Worm (Caenorhabditis elegans) whole organism, L2 larva: Measurements from ENCODE around the gene clec-251.

Source experiments
- R02D3.7 ChIP-seq: fragments of 150-350 bp; optimal IDR thresholded peaks from 2 replicates; lab custom pipeline; 2014; ENCODE audit warnings: missing biosample characterization, missing genetic modification characterization
- Y55F3AM.14 ChIP-seq: fragments of 200-800 bp; sonication (Bioruptor generic); optimal IDR thresholded peaks from 2 replicates; lab custom pipeline; 2018; ENCODE audit warnings: mild to moderate bottlenecking, missing genetic modification characterization, missing compliant biosample characterization
- ZK546.5 ChIP-seq: sonication (generic microtip); optimal IDR thresholded peaks from 2 replicates; lab custom pipeline; 2017; ENCODE audit warnings: missing biosample characterization, missing genetic modification characterization
- alr-1 ChIP-seq: fragments of 150-350 bp; optimal IDR thresholded peaks from 2 replicates; lab custom pipeline; 2014; ENCODE audit warnings: missing biosample characterization, missing genetic modification characterization
- ama-1 ChIP-seq: fragments of 150-350 bp; optimal IDR thresholded peaks from 2 replicates; lab custom pipeline; 2018; ENCODE audit warnings: inconsistent platforms
- crh-2 ChIP-seq: sonication (generic microtip); optimal IDR thresholded peaks from 2 replicates; lab custom pipeline; 2017; ENCODE audit warnings: missing biosample characterization, missing genetic modification characterization
- elt-1 ChIP-seq: fragments of 150-350 bp; optimal IDR thresholded peaks from 2 replicates; lab custom pipeline; 2014; ENCODE audit warnings: missing biosample characterization, missing genetic modification characterization
- fos-1 ChIP-seq: fragments of 150-350 bp; optimal IDR thresholded peaks from 2 replicates; lab custom pipeline; 2014; ENCODE audit warnings: missing biosample characterization, missing genetic modification characterization
- lin-11 ChIP-seq: fragments of 150-350 bp; sonication (generic microtip); optimal IDR thresholded peaks from 2 replicates; lab custom pipeline; 2014; ENCODE audit warnings: missing biosample characterization, missing genetic modification characterization, inconsistent platforms, mixed read lengths
- lsy-2 ChIP-seq, 2 experiments: fragments of 150-350 bp in 1 of 2; sonication (generic microtip) in 1 of 2; optimal IDR thresholded peaks; 2 replicates each; lab custom pipeline; 2014 to 2017; ENCODE audit warnings: missing biosample characterization in 2 of 2, missing genetic modification characterization in 2 of 2
- mab-5 ChIP-seq: fragments of 150-350 bp; optimal IDR thresholded peaks from 2 replicates; lab custom pipeline; 2014; ENCODE audit warnings: missing biosample characterization, missing genetic modification characterization
- mbf-1 ChIP-seq: sonication (generic microtip); optimal IDR thresholded peaks from 2 replicates; lab custom pipeline; 2017; ENCODE audit warnings: missing biosample characterization, missing genetic modification characterization
- nhr-129 ChIP-seq: fragments of 150-350 bp; optimal IDR thresholded peaks from 2 replicates; lab custom pipeline; 2014; ENCODE audit warnings: missing biosample characterization, missing genetic modification characterization
- nhr-21 ChIP-seq: fragments of 150-350 bp; optimal IDR thresholded peaks from 2 replicates; lab custom pipeline; 2014; ENCODE audit warnings: missing biosample characterization, missing genetic modification characterization
- nhr-25 ChIP-seq: fragments of 150-350 bp; sonication (generic microtip); optimal IDR thresholded peaks from 3 replicates; lab custom pipeline; 2014; ENCODE audit warnings: missing biosample characterization, missing genetic modification characterization
- nhr-77 ChIP-seq: fragments of 150-350 bp; optimal IDR thresholded peaks from 2 replicates; lab custom pipeline; 2014; ENCODE audit warnings: missing biosample characterization, missing genetic modification characterization
- peb-1 ChIP-seq: fragments of 150-350 bp; optimal IDR thresholded peaks from 2 replicates; lab custom pipeline; 2014; ENCODE audit warnings: missing biosample characterization, missing genetic modification characterization
- sem-4 ChIP-seq: fragments of 150-350 bp; optimal IDR thresholded peaks from 2 replicates; lab custom pipeline; 2014; ENCODE audit warnings: missing biosample characterization, missing genetic modification reagents, missing genetic modification characterization
- sma-9 ChIP-seq, 2 experiments: fragments of 150-350 bp in 1 of 2; sonication (generic microtip) in 1 of 2; optimal IDR thresholded peaks; 2 replicates each; lab custom pipeline; 2014 to 2016; ENCODE audit warnings: missing genetic modification characterization in 2 of 2, mild to moderate bottlenecking in 1 of 2, missing biosample characterization in 1 of 2, missing compliant biosample characterization in 1 of 2, missing genetic modification reagents in 1 of 2, moderate library complexity in 1 of 2
- snpc-4 ChIP-seq: fragments of 150-350 bp; optimal IDR thresholded peaks from 2 replicates; lab custom pipeline; 2014; ENCODE audit warnings: missing biosample characterization, missing genetic modification characterization
- unc-39 ChIP-seq: fragments of 150-350 bp; optimal IDR thresholded peaks from 2 replicates; lab custom pipeline; 2014; ENCODE audit warnings: missing biosample characterization, missing genetic modification characterization
- unc-55 ChIP-seq: fragments of 150-350 bp; sonication (generic microtip); optimal IDR thresholded peaks from 3 replicates; lab custom pipeline; 2014; ENCODE audit warnings: missing biosample characterization, missing genetic modification reagents, missing genetic modification characterization
- zag-1 ChIP-seq: fragments of 150-350 bp; optimal IDR thresholded peaks from 2 replicates; lab custom pipeline; 2014; ENCODE audit warnings: missing biosample characterization, missing genetic modification characterization
- ztf-11 ChIP-seq: sonication (generic microtip); optimal IDR thresholded peaks from 2 replicates; lab custom pipeline; 2017; ENCODE audit warnings: missing biosample characterization, missing genetic modification characterization

The clec-251 gene

ce11 chrV:18746937-18747660 lies at the start of gene clec-251:
Gene clec-251 (minus strand): TSS chrV:18746987.
- TF ChIP-seq ZK546.5 (tag; lab: Kevin White, UChicago): no peak

ce11 chrV:18790658-18791057 lies 43.9 kb upstream of the clec-251 start, which contains the start of gene nhr-231:
Gene nhr-231 (plus strand): TSS chrV:18790958.
- no peak for TF ChIP-seq mbf-1 (tag; lab: Kevin White, UChicago)
- TF ChIP-seq fos-1 (tag; lab: Kevin White, UChicago): peak; percentile 34

ce11 chrV:18787417-18787918 lies 40.7 kb upstream of the clec-251 start, which contains the start of gene Y17D7B.2:
Gene Y17D7B.2 (plus strand): TSS chrV:18787739.
- TF ChIP-seq nhr-77 (tag; lab: Kevin White, UChicago) (no peak), fos-1 (tag; lab: Kevin White, UChicago) (peak; percentile 73)

ce11 chrV:18786694-18787093 lies 39.9 kb upstream of the clec-251 start, which contains the start of gene Y17D7B.3:
Gene Y17D7B.3 (minus strand): TSS chrV:18786794.
- TF ChIP-seq unc-55 (GFP tag; lab: Kevin White, UChicago) (no peak), snpc-4 (tag; lab: Kevin White, UChicago) (no peak), nhr-129 (tag; lab: Kevin White, UChicago) (no peak), sma-9 (GFP tag; optimal IDR thresholded peaks at IDR 0.05; lab: Kevin White, UChicago) (no peak), sma-9 (tag; optimal IDR thresholded peaks at IDR 0.05; lab: Kevin White, UChicago) (no peak), nhr-21 (tag; lab: Kevin White, UChicago) (no peak)

ce11 chrV:18783474-18783873 lies 36.7 kb upstream of the clec-251 start, which contains the start of gene Y17D7B.10:
Gene Y17D7B.10 (plus strand): TSS chrV:18783716.
- no peak for TF ChIP-seq zag-1 (tag; lab: Kevin White, UChicago)
- no peak for TF ChIP-seq elt-1 (tag; lab: Kevin White, UChicago)
- TF ChIP-seq lin-11 (tag; lab: Kevin White, UChicago): peak; percentile 32
- TF ChIP-seq ama-1 (lab: Kevin White, UChicago): no peak
- no peak for TF ChIP-seq sma-9 (GFP tag; optimal IDR thresholded peaks at IDR 0.05; lab: Kevin White, UChicago)
- no peak for TF ChIP-seq sma-9 (tag; optimal IDR thresholded peaks at IDR 0.05; lab: Kevin White, UChicago)
- TF ChIP-seq, all 48 proteins: peak for 1

- TF ChIP-seq Y55F3AM.14 (GFP tag; lab: Kevin White, UChicago) (no peak), unc-39 (tag; lab: Kevin White, UChicago) (no peak), lsy-2 (tag; optimal IDR thresholded peaks at IDR 0.05; lab: Kevin White, UChicago) (no peak), ama-1 (lab: Kevin White, UChicago) (no peak), sma-9 (GFP tag; optimal IDR thresholded peaks at IDR 0.05; lab: Kevin White, UChicago) (peak; percentile 60), sma-9 (tag; optimal IDR thresholded peaks at IDR 0.05; lab: Kevin White, UChicago) (no peak), elt-1 (tag; lab: Kevin White, UChicago) (no peak), mab-5 (no peak), ztf-11 (no peak), snpc-4 (tag; lab: Kevin White, UChicago) (no peak), nhr-25 (tag; lab: Kevin White, UChicago) (no peak), crh-2 (tag; lab: Kevin White, UChicago) (peak; percentile 11), peb-1 (tag; lab: Kevin White, UChicago) (no peak), fos-1 (tag; lab: Kevin White, UChicago) (peak; percentile 58)
These were observed 36.0 kb upstream of the clec-251 start for ce11 chrV:18782747-18783146.

ce11 chrV:18780605-18781004 lies 33.8 kb upstream of the clec-251 start:
- TF ChIP-seq alr-1 (no peak), lsy-2 (tag; optimal IDR thresholded peaks at IDR 0.05; lab: Kevin White, UChicago) (no peak), sem-4 (no peak), ztf-11 (no peak), Y55F3AM.14 (GFP tag; lab: Kevin White, UChicago) (no peak), R02D3.7 (tag; lab: Kevin White, UChicago) (no peak), elt-1 (tag; lab: Kevin White, UChicago) (no peak)
- TF ChIP-seq, all 48 proteins: peak for 0
